Worm (Caenorhabditis elegans) whole organism, young adult: ENCODE data around the gene R13A5.10.

Experiments used
- C06A6.2 ChIP-seq: fragments of 200-800 bp; sonication (Bioruptor generic); conservative IDR thresholded peaks from 2 replicates; pipeline ENCODE4 v1.3.6; 2022; ENCODE audit warnings: missing genetic modification characterization, missing compliant biosample characterization
- C17E4.6 ChIP-seq: fragments of 200-800 bp; sonication (Bioruptor generic); IDR thresholded peaks from 2 replicates; pipeline ENCODE4 v1.3.6; 2022; ENCODE audit warnings: missing genetic modification reagents, missing genetic modification characterization, missing compliant biosample characterization
- F49E8.2 ChIP-seq: sonication (generic microtip); optimal IDR thresholded peaks from 3 replicates; lab custom pipeline; 2017; ENCODE audit warnings: missing genetic modification characterization, mild to moderate bottlenecking, missing compliant biosample characterization, antibody characterized with exemption, moderate library complexity; ENCODE audit not compliant: insufficient read depth
- Y79H2A.3 ChIP-seq: fragments of 200-800 bp; sonication (Bioruptor generic); conservative IDR thresholded peaks from 2 replicates; pipeline ENCODE4 v1.3.6; 2022; ENCODE audit warnings: missing genetic modification reagents, missing genetic modification characterization, missing compliant biosample characterization
- ceh-91 ChIP-seq: fragments of 200-800 bp; sonication (Bioruptor generic); IDR thresholded peaks from 2 replicates; pipeline ENCODE4 v1.3.6; 2022; ENCODE audit warnings: missing genetic modification reagents, missing genetic modification characterization, missing compliant biosample characterization
- ets-4 ChIP-seq: fragments of 200-800 bp; sonication (Bioruptor generic); optimal IDR thresholded peaks from 2 replicates; lab custom pipeline; 2018; ENCODE audit warnings: mild to moderate bottlenecking, missing genetic modification characterization, missing compliant biosample characterization
- him-1 ChIP-seq: sonication (generic microtip); optimal IDR thresholded peaks from 2 replicates; lab custom pipeline; 2016; ENCODE audit warnings: missing genotype, missing genetic modification reagents, missing genetic modification characterization, missing compliant biosample characterization
- nhr-80 ChIP-seq: sonication (generic microtip); optimal IDR thresholded peaks from 2 replicates; lab custom pipeline; 2016; ENCODE audit warnings: missing genetic modification characterization, missing compliant biosample characterization
- rcor-1 ChIP-seq: fragments of 200-800 bp; sonication (Bioruptor generic); IDR thresholded peaks from 2 replicates; pipeline ENCODE4 v1.3.6; 2022; ENCODE audit warnings: missing genetic modification reagents, missing genetic modification characterization, missing compliant biosample characterization
- somi-1 ChIP-seq: fragments of 200-800 bp; sonication (Bioruptor generic); optimal IDR thresholded peaks from 2 replicates; lab custom pipeline; 2018; ENCODE audit warnings: mild to moderate bottlenecking, missing genetic modification characterization, missing compliant biosample characterization

- TF ChIP-seq rcor-1 (GFP tag; lab: Robert Waterston, UW) (no peak), C17E4.6 (GFP tag; lab: Robert Waterston, UW) (no peak), nhr-80 (tag; lab: Kevin White, UChicago) (no peak), Y79H2A.3 (no peak), C06A6.2 (no peak), him-1 (no peak), ceh-91 (GFP tag; lab: Robert Waterston, UW) (no peak), F49E8.2 (tag; lab: Kevin White, UChicago) (no peak), somi-1 (no peak), ets-4 (no peak)
Measured at ce11 chrIII:7554697-7555145, 28.1 kb downstream of the R13A5.10 start.
